Fruit fly (Drosophila melanogaster): ENCODE results near the gene Chc.

Gene Chc

DNA sequence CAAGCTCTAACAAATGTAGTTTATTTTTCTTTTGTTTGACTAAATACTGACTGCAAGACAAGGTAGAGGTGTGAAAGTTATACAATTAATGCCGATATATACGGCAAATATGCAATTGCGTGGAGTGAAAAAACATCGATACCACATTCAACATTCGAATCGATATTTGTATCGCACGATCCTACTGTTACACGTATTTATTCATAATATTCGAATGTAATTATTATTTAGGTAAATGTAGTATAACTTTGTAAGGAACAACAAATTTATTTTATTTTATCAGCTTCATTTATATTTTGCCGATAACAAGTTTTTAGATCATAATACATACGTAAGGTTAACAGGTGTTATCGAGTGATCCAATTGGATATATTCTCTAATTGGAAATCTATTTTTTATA lies at the start of gene Chc (continued):
- TF ChIP-seq gfzf (GFP tag; optimal IDR thresholded peaks at IDR 0.05) (peak; percentile 37), vvl (GFP tag; IDR thresholded peaks at IDR 0.05) (0 out of 2 replicates have a peak, but pooled peaks have one; percentile 31), row (GFP tag; IDR thresholded peaks at IDR 0.05) (peak; percentile 68), prd (optimal IDR thresholded peaks at IDR 0.05) (no peak), prd (GFP tag; IDR thresholded peaks at IDR 0.05) (no peak), Six4 (GFP tag; optimal IDR thresholded peaks at IDR 0.05) (no peak), CG11093 (GFP tag; IDR thresholded peaks at IDR 0.05) (no peak), nmo (GFP tag; optimal IDR thresholded peaks at IDR 0.05) (peak; percentile 34), mam (GFP tag; optimal IDR thresholded peaks at IDR 0.05) (peak; percentile 5), kni (GFP tag; optimal IDR thresholded peaks at IDR 0.05) (no peak), CG1832 (GFP tag; optimal IDR thresholded peaks at IDR 0.05) (no peak), tgo (GFP tag; IDR thresholded peaks at IDR 0.05) (no peak), CG14710 (tag; optimal IDR thresholded peaks at IDR 0.05) (peak; percentile 54), CG7928 (GFP tag; optimal IDR thresholded peaks at IDR 0.05) (no peak), Pdp1 (GFP tag; optimal IDR thresholded peaks at IDR 0.05) (peak in 1 of 2 experiments; percentile 94), crc (GFP tag; optimal IDR thresholded peaks at IDR 0.05) (no peak), Doc2 (GFP tag; IDR thresholded peaks at IDR 0.05) (no peak)

DNA sequence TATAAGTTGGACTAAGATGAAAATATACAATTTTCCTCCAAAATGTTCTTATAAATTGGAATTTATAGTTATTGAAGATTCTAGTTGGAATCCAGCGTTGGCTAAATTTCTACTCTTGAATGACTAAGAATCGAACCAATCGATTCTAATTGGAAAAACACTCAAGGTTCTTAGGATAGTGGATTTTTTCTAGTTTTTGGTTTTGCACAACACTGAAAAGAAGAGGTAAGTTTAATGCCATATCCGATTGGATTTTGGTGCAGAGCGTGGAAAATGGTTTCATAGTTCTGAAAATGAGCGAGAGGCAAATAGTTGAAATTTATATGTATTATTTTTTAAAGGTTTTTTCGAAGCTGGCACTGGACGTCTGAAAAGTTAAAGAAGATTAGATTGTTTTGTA lies 40.3 kb upstream of the Chc start:
- TF ChIP-seq Elba2 (GFP tag; optimal IDR thresholded peaks at IDR 0.05) = peak; percentile 46
- peak; percentile 19 for TF ChIP-seq CG15479 (GFP tag; optimal IDR thresholded peaks at IDR 0.05)
- TF ChIP-seq gcm2 (GFP tag; optimal IDR thresholded peaks at IDR 0.05) = no peak
- TF ChIP-seq insv (GFP tag; optimal IDR thresholded peaks at IDR 0.05) = peak; percentile 91 to 99
- peak; percentile 51 for TF ChIP-seq CG8290 (GFP tag; optimal IDR thresholded peaks at IDR 0.05)
- peak in 1 of 2 experiments; percentile 32 for TF ChIP-seq CG8290 (tag; optimal IDR thresholded peaks at IDR 0.05)
- TF ChIP-seq PHDP (tag; optimal IDR thresholded peaks at IDR 0.05) = no peak
- TF ChIP-seq vvl (GFP tag; IDR thresholded peaks at IDR 0.05) = no peak
- peak; percentile 67 for TF ChIP-seq CG10267 (tag; optimal IDR thresholded peaks at IDR 0.05)
- peak; percentile 70 for TF ChIP-seq zen (tag; optimal IDR thresholded peaks at IDR 0.05)
- TF ChIP-seq usp (GFP tag; optimal IDR thresholded peaks at IDR 0.05) = no peak

DNA sequence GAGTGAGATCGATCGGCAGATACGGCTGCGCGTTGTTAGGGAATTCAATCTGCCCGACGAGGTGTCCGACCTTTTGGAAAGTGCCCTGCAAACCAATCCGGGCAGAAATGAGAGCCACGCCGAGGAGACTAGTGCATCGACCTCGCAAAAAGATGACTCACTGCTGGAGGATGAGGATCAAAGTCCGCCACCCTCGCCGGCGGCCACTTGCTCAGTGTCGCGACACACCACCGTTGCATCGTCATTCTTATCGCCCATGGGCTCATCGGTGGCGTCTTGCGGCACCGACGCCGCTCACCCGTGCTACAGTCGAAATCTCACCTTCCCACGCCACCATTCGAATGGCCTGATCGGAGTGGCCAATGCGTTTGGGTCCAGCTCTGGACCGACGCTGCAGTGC lies 39.1 kb upstream of the Chc start:
- TF ChIP-seq Bteb2 (GFP tag; optimal IDR thresholded peaks at IDR 0.05) = no peak
- TF ChIP-seq CG6654 (GFP tag; optimal IDR thresholded peaks at IDR 0.05) = no peak
- TF ChIP-seq GATAe (GFP tag; conservative IDR thresholded peaks at IDR 0.05) = no peak
- TF ChIP-seq Six4 (GFP tag; optimal IDR thresholded peaks at IDR 0.05) = no peak
- no peak for TF ChIP-seq odd (GFP tag; optimal IDR thresholded peaks at IDR 0.05)
- no peak for TF ChIP-seq CG8290 (GFP tag; optimal IDR thresholded peaks at IDR 0.05)
- no peak for TF ChIP-seq CG8290 (tag; optimal IDR thresholded peaks at IDR 0.05)
- no peak for TF ChIP-seq ken (GFP tag; IDR thresholded peaks at IDR 0.05)
- TF ChIP-seq CG7987 (GFP tag; optimal IDR thresholded peaks at IDR 0.05) = no peak
- TF ChIP-seq ham (GFP tag; IDR thresholded peaks at IDR 0.05) = no peak
- TF ChIP-seq CG10565 (GFP tag; optimal IDR thresholded peaks at IDR 0.05) = no peak
- TF ChIP-seq Jarid2 (GFP tag; optimal IDR thresholded peaks at IDR 0.05) = no peak
- TF ChIP-seq Nf-YA (GFP tag; IDR thresholded peaks at IDR 0.05) = no peak
- TF ChIP-seq bowl (GFP tag; IDR thresholded peaks at IDR 0.05) = no peak
- no peak for TF ChIP-seq sens (GFP tag)
- no peak for TF ChIP-seq CG6791 (GFP tag; IDR thresholded peaks at IDR 0.05; ENCODE audit: partially characterized antibody)
- no peak for TF ChIP-seq lmd (GFP tag; IDR thresholded peaks at IDR 0.05)
- TF ChIP-seq CG7357 (GFP tag; IDR thresholded peaks at IDR 0.05) = no peak

All from whole organism, embryonic.